Worm (Caenorhabditis elegans): ENCODE measurements around the gene Y38H8A.1.

Gene Y38H8A.1

DNA sequence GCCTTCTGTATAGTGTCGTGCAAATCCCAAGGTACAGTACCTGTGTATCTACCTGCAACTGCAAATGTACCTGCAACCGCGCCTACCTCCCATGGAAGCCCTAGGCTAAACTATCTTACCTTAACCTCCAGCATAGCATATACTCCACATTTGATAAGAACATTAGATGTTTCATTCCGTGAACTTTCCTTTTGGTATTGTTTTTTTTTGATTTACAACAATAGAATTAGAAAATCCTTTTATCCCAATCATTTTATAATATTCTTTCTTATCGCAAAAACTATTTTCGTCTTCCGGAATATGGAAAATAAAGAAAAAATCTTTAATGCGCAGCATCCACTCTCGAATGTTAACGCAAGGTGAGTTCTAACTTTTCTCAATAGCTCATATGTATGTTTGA is 8.4 kb upstream of the Y38H8A.1 start, which contains the start of gene Y38H8A.2:
Gene Y38H8A.2 (plus strand): TSS at position 301 of the 400 bp plus-strand sequence.
- TF ChIP-seq C38D4.7 (GFP tag; optimal IDR thresholded peaks at IDR 0.05) (no peak), hlh-6 (tag; optimal IDR thresholded peaks at IDR 0.05) (no peak), sdc-2 (tag; optimal IDR thresholded peaks at IDR 0.05) (no peak), che-1 (tag; optimal IDR thresholded peaks at IDR 0.05) (no peak), hlh-8 (tag; optimal IDR thresholded peaks at IDR 0.05) (no peak), Y22D7AL.16 (tag; optimal IDR thresholded peaks at IDR 0.05) (no peak), sox-2 (GFP tag; IDR thresholded peaks at IDR 0.05) (no peak), tbx-7 (tag; optimal IDR thresholded peaks at IDR 0.05) (no peak), ama-1 (optimal IDR thresholded peaks at IDR 0.05) (no peak), ztf-16 (tag; optimal IDR thresholded peaks at IDR 0.05) (no peak), pqm-1 (tag; optimal IDR thresholded peaks at IDR 0.05) (no peak), K02D7.2 (tag; optimal IDR thresholded peaks at IDR 0.05) (no peak), odd-2 (tag; optimal IDR thresholded peaks at IDR 0.05) (no peak), hlh-15 (tag; optimal IDR thresholded peaks at IDR 0.05) (no peak), ceh-24 (tag; optimal IDR thresholded peaks at IDR 0.05) (no peak), pros-1 (tag; optimal IDR thresholded peaks at IDR 0.05) (no peak), ceh-18 (tag; optimal IDR thresholded peaks at IDR 0.05) (no peak)

DNA sequence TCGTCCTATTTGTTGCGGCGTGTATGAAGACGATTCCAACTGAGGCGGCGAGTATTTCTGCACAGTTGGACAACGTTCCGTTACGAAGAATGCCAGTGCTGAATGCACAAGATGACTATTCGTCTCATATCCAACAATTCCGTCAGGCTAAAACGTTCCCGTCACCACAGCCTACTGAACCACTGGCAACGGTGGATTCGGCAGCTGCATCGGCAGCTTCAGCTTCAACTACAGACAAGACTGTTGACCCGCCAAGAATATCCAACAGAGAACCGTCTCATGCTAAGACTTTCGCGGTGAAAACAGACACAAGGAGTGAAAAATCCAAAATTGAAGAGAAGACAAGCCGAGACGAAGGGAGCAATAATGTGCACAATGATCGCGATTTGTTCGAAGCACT is 1.0 kb downstream of the Y38H8A.1 start:
- TF ChIP-seq ceh-34 (tag; optimal IDR thresholded peaks at IDR 0.05), result no peak
- no peak for TF ChIP-seq elt-2 (tag; optimal IDR thresholded peaks at IDR 0.05)
- TF ChIP-seq ceh-14 (tag; optimal IDR thresholded peaks at IDR 0.05), result no peak
- no peak for TF ChIP-seq ceh-6 (GFP tag; optimal IDR thresholded peaks at IDR 0.05)
- no peak for TF ChIP-seq che-1 (tag; optimal IDR thresholded peaks at IDR 0.05)
- no peak for TF ChIP-seq nfya-1 (tag; optimal IDR thresholded peaks at IDR 0.05)
- TF ChIP-seq elt-4 (tag; optimal IDR thresholded peaks at IDR 0.05), result no peak
- TF ChIP-seq pqm-1 (tag; optimal IDR thresholded peaks at IDR 0.05), result no peak
- TF ChIP-seq unc-86 (tag; optimal IDR thresholded peaks at IDR 0.05), result no peak
- TF ChIP-seq lin-11 (tag; optimal IDR thresholded peaks at IDR 0.05), result no peak
- TF ChIP-seq ceh-18 (tag; optimal IDR thresholded peaks at IDR 0.05), result no peak
- TF ChIP-seq ahr-1 (tag; optimal IDR thresholded peaks at IDR 0.05), result no peak
- no peak for TF ChIP-seq sox-4 (tag; optimal IDR thresholded peaks at IDR 0.05)
- TF ChIP-seq Y22D7AL.16 (tag; optimal IDR thresholded peaks at IDR 0.05), result no peak
- no peak for TF ChIP-seq pros-1 (tag; optimal IDR thresholded peaks at IDR 0.05)
- TF ChIP-seq ceh-9 (tag; optimal IDR thresholded peaks at IDR 0.05), result no peak

DNA sequence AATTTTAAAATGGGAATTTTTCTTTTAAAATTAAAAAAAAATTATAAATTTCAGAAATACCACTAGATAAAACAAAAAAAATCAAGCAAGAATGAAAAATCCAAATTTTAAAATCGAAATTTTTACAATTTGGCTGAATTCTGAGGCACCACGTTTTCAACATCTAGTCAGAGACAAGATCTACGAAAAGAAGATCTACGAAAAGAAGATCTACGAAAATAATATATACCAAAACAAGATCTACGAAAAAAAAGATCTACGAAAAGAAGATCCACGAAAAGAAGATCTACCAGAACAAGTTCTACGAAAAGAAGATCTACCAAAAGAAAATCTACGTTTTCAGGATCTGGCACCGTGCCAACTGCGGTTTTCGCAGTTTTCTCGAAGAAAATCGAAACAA is 4.5 kb downstream of the Y38H8A.1 start:
- TF ChIP-seq zip-5 (tag; optimal IDR thresholded peaks at IDR 0.05) (peak; percentile 80), tbx-2 (tag; optimal IDR thresholded peaks at IDR 0.05) (peak; percentile 91), pha-2 (tag; optimal IDR thresholded peaks at IDR 0.05) (no peak), pha-4 (tag; optimal IDR thresholded peaks at IDR 0.05) (no peak), ceh-14 (tag; optimal IDR thresholded peaks at IDR 0.05) (peak; percentile 38), che-1 (tag; optimal IDR thresholded peaks at IDR 0.05) (no peak), hlh-6 (tag; optimal IDR thresholded peaks at IDR 0.05) (no peak), elt-2 (tag; optimal IDR thresholded peaks at IDR 0.05) (peak; percentile 50), C08G9.2 (tag; optimal IDR thresholded peaks at IDR 0.05) (peak; percentile 81), unc-86 (tag; optimal IDR thresholded peaks at IDR 0.05) (peak; percentile 28), ceh-2 (tag; optimal IDR thresholded peaks at IDR 0.05) (peak; percentile 60), C38D4.7 (GFP tag; optimal IDR thresholded peaks at IDR 0.05) (no peak), fax-1 (tag; optimal IDR thresholded peaks at IDR 0.05) (peak; percentile 90), dmd-4 (tag; optimal IDR thresholded peaks at IDR 0.05; ENCODE audit: borderline replicate concordance) (no peak), rnt-1 (tag; optimal IDR thresholded peaks at IDR 0.05) (peak; percentile 54), tbx-7 (tag; optimal IDR thresholded peaks at IDR 0.05) (peak; percentile 62), hlh-8 (tag; optimal IDR thresholded peaks at IDR 0.05) (peak; percentile 7), fkh-10 (GFP tag; optimal IDR thresholded peaks at IDR 0.05) (no peak), ets-4 (tag; optimal IDR thresholded peaks at IDR 0.05) (peak; percentile 79), ref-2 (tag; optimal IDR thresholded peaks at IDR 0.05) (peak; percentile 31), F13H6.1 (tag; optimal IDR thresholded peaks at IDR 0.05) (peak; percentile 52), pax-1 (tag; optimal IDR thresholded peaks at IDR 0.05) (no peak), lim-6 (tag; optimal IDR thresholded peaks at IDR 0.05) (peak; percentile 46), nfya-1 (tag; optimal IDR thresholded peaks at IDR 0.05) (no peak), eyg-1 (tag; optimal IDR thresholded peaks at IDR 0.05) (no peak), ceh-31 (tag; optimal IDR thresholded peaks at IDR 0.05) (peak; percentile 88), ztf-16 (tag; optimal IDR thresholded peaks at IDR 0.05) (no peak), nhr-11 (tag; optimal IDR thresholded peaks at IDR 0.05) (no peak)

All from whole organism, late embryonic.